Worm (Caenorhabditis elegans) whole organism, L3 larva: ENCODE measurements around the gene ttm-2.

ENCODE experiments used
- R02D3.7 ChIP-seq: fragments of 150-350 bp; optimal IDR thresholded peaks from 2 replicates; lab custom pipeline; 2014; ENCODE audit warnings: missing biosample characterization, missing genetic modification characterization
- ZK546.5 ChIP-seq: sonication (generic microtip); optimal IDR thresholded peaks from 2 replicates; lab custom pipeline; 2017; ENCODE audit warnings: missing biosample characterization, missing genetic modification characterization
- ama-1 ChIP-seq: fragments of 150-350 bp; optimal IDR thresholded peaks from 2 replicates; lab custom pipeline; 2018
- elt-1 ChIP-seq: fragments of 150-350 bp; optimal IDR thresholded peaks from 2 replicates; lab custom pipeline; 2014; ENCODE audit warnings: missing biosample characterization, missing genetic modification characterization
- elt-3 ChIP-seq, 3 experiments: fragments of 150-350 bp in 1 of 3; sonication (generic microtip) in 2 of 3; optimal IDR thresholded peaks; 2 replicates in 2 of 3; 4 replicates in 1 of 3; lab custom pipeline; 2014 to 2017; ENCODE audit warnings: missing biosample characterization in 3 of 3, missing genetic modification characterization in 3 of 3
- fos-1 ChIP-seq: fragments of 150-350 bp; optimal IDR thresholded peaks from 2 replicates; lab custom pipeline; 2014; ENCODE audit warnings: missing biosample characterization, missing genetic modification characterization
- jun-1 ChIP-seq: fragments of 150-350 bp; optimal IDR thresholded peaks from 2 replicates; lab custom pipeline; 2014; ENCODE audit warnings: missing biosample characterization, missing genetic modification reagents, missing genetic modification characterization
- lin-15B ChIP-seq: fragments of 150-350 bp; optimal IDR thresholded peaks from 2 replicates; lab custom pipeline; 2014; ENCODE audit warnings: missing biosample characterization, missing genetic modification characterization
- lin-39 ChIP-seq: fragments of 150-350 bp; optimal IDR thresholded peaks from 2 replicates; lab custom pipeline; 2018; ENCODE audit warnings: missing biosample characterization, missing genetic modification reagents, missing genetic modification characterization
- mdl-1 ChIP-seq: fragments of 150-350 bp; optimal IDR thresholded peaks from 2 replicates; lab custom pipeline; 2014; ENCODE audit warnings: missing biosample characterization, missing genetic modification characterization
- nhr-28 ChIP-seq: fragments of 150-350 bp; optimal IDR thresholded peaks from 2 replicates; lab custom pipeline; 2014; ENCODE audit warnings: missing biosample characterization, missing genetic modification characterization
- unc-62 ChIP-seq: fragments of 150-350 bp; sonication (generic microtip); optimal IDR thresholded peaks from 4 replicates; lab custom pipeline; 2014; ENCODE audit warnings: missing biosample characterization, missing genetic modification reagents, missing genetic modification characterization
- zag-1 ChIP-seq: fragments of 150-350 bp; optimal IDR thresholded peaks from 2 replicates; lab custom pipeline; 2014; ENCODE audit warnings: missing biosample characterization, missing genetic modification characterization

ce11 chrII:4771282-4771681 lies 5.1 kb upstream of the ttm-2 start, which contains the start of gene F26G1.5:
- TF ChIP-seq ama-1 (lab: Kevin White, UChicago) (no peak), ZK546.5 (tag; lab: Kevin White, UChicago) (no peak), R02D3.7 (tag; lab: Kevin White, UChicago) (no peak), fos-1 (tag; lab: Kevin White, UChicago) (no peak), jun-1 (tag; lab: Kevin White, UChicago) (no peak), zag-1 (tag; lab: Kevin White, UChicago) (no peak), unc-62 (no peak), nhr-28 (no peak), elt-1 (tag; lab: Kevin White, UChicago) (no peak), mdl-1 (tag; lab: Kevin White, UChicago) (no peak), elt-3 (tag; optimal IDR thresholded peaks at IDR 0.05; lab: Kevin White, UChicago) (no peak), lin-15B (tag; lab: Kevin White, UChicago) (no peak), lin-39 (tag; lab: Kevin White, UChicago) (no peak)
